Worm (Caenorhabditis elegans): ENCODE results near the gene T22B7.4.

T22B7.4 gene

DNA sequence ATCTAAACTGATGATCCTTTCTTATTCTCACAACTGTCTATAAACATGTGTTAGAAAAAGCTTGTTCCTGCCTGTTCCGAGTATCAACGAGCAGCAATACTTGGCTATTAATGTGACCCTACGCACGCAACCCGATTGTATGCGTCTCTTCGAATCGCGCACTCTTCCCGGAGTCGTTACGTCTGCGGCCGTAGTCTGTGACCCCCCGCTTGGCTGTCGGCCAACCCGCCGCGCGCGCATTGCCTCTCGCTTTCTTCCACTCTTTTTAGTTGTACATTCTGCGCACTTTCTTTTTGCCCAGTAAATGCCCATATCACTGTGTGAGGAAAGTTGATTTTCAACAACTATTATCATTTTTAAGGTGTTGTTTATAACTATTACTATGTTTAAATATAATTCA lies 49.4 kb downstream of the T22B7.4 start:
- TF ChIP-seq hlh-11 (tag; optimal IDR thresholded peaks at IDR 0.05) = peak; percentile 44
- TF ChIP-seq nhr-11 (tag; optimal IDR thresholded peaks at IDR 0.05) = peak; percentile 48
- peak; percentile 93 for TF ChIP-seq aha-1 (tag)
- peak in 1 of 2 experiments; percentile 14 for TF ChIP-seq daf-16 (GFP tag; optimal IDR thresholded peaks at IDR 0.05)
- TF ChIP-seq daf-16 (tag; optimal IDR thresholded peaks at IDR 0.05) = no peak
- peak; percentile 57 for TF ChIP-seq mep-1 (tag; optimal IDR thresholded peaks at IDR 0.05)
- TF ChIP-seq mdl-1 (tag; optimal IDR thresholded peaks at IDR 0.05) = peak in 1 of 2 experiments; percentile 8
- 0 out of 2 replicates have a peak, but pooled peaks have one; percentile 44 for TF ChIP-seq ceh-20 (GFP tag; IDR thresholded peaks at IDR 0.05)
- TF ChIP-seq dmd-6 (GFP tag; IDR thresholded peaks at IDR 0.05) = peak; percentile 21; the same call in 1 of the 2 replicates
- TF ChIP-seq nhr-28 (tag; optimal IDR thresholded peaks at IDR 0.05) = peak; percentile 25
- TF ChIP-seq rbr-2 (tag; optimal IDR thresholded peaks at IDR 0.05) = peak; percentile 27
- TF ChIP-seq ctbp-1 (GFP tag; IDR thresholded peaks at IDR 0.05) = peak; percentile 21; the same call in 1 of the 2 replicates
- 0 out of 2 replicates have a peak, but pooled peaks have one; percentile 41 for TF ChIP-seq lim-7 (GFP tag; IDR thresholded peaks at IDR 0.05)
- TF ChIP-seq hlh-30 (tag; optimal IDR thresholded peaks at IDR 0.05; ENCODE audit: insufficient read depth) = peak; percentile 45
- no peak for TF ChIP-seq daf-19 (GFP tag; conservative IDR thresholded peaks at IDR 0.05)
- TF ChIP-seq mxl-3 (GFP tag; optimal IDR thresholded peaks at IDR 0.05) = peak; percentile 38
- TF ChIP-seq hmg-1.1 (GFP tag; IDR thresholded peaks at IDR 0.05) = peak; percentile 67
- TF ChIP-seq unc-39 (tag; optimal IDR thresholded peaks at IDR 0.05) = no peak
- TF ChIP-seq hif-1 (tag; optimal IDR thresholded peaks at IDR 0.05) = peak in 1 of 2 experiments; percentile 51
- no peak for TF ChIP-seq lin-1 (GFP tag; IDR thresholded peaks at IDR 0.05)
- TF ChIP-seq Y75B8A.6 (GFP tag; IDR thresholded peaks at IDR 0.05) = no peak
- TF ChIP-seq set-16 (GFP tag; IDR thresholded peaks at IDR 0.05) = peak; percentile 72

All from whole organism, L4 larva.